Fruit fly (Drosophila melanogaster) S2 (cell line): ENCODE results near the gene TrpRS.

ENCODE experiments used
- CG8478 ChIP-seq: fragments of >200 bp; optimal IDR thresholded peaks from 2 replicates; lab custom pipeline; 2018
- CTCF ChIP-seq, 2 experiments: fragments of >200 bp; optimal IDR thresholded peaks; 2 replicates each; lab custom pipeline; 2018

The TrpRS gene

dm6 chr3R:9245576-9246200, 21.0 kb downstream of the TrpRS start, which contains the start of gene Vps15:
Gene Vps15, minus strand, starts transcription at chr3R:9245869.
- TF ChIP-seq CG8478 (lab: Kevin White, UChicago) (no peak), CTCF (optimal IDR thresholded peaks at IDR 0.05; lab: Kevin White, UChicago) (no peak)

dm6 chr3R:9240554-9240953, 26.1 kb downstream of the TrpRS start, which contains the start of gene D1:
Gene D1, minus strand, starts transcription at chr3R:9240654.
- TF ChIP-seq CG8478 (lab: Kevin White, UChicago), result no peak
- TF ChIP-seq CTCF (optimal IDR thresholded peaks at IDR 0.05; lab: Kevin White, UChicago), result no peak

dm6 chr3R:9239941-9240400, 26.7 kb downstream of the TrpRS start:
- TF ChIP-seq CTCF (optimal IDR thresholded peaks at IDR 0.05; lab: Kevin White, UChicago), result peak in 1 of 2 experiments; percentile 39
- no peak for TF ChIP-seq CG8478 (lab: Kevin White, UChicago)

dm6 chr3R:9237268-9238091, 29.2 kb downstream of the TrpRS start, which contains the start of gene pum:
Gene pum, minus strand, starts transcription at chr3R:9237682.
- TF ChIP-seq CTCF (optimal IDR thresholded peaks at IDR 0.05; lab: Kevin White, UChicago), result no peak
- no peak for TF ChIP-seq CG8478 (lab: Kevin White, UChicago)

dm6 chr3R:9236883-9237267, 29.8 kb downstream of the TrpRS start:
- no peak for TF ChIP-seq CG8478 (lab: Kevin White, UChicago)

- TF ChIP-seq CG8478 (lab: Kevin White, UChicago) (no peak), CTCF (optimal IDR thresholded peaks at IDR 0.05; lab: Kevin White, UChicago) (no peak)
These were observed 30.6 kb downstream of the TrpRS start for dm6 chr3R:9236070-9236492.

- TF ChIP-seq CTCF (optimal IDR thresholded peaks at IDR 0.05; lab: Kevin White, UChicago) (no peak), CG8478 (lab: Kevin White, UChicago) (no peak)
These were observed 31.9 kb downstream of the TrpRS start for dm6 chr3R:9234756-9235255.

- TF ChIP-seq CG8478 (lab: Kevin White, UChicago) (no peak), CTCF (optimal IDR thresholded peaks at IDR 0.05; lab: Kevin White, UChicago) (no peak)
These were observed 32.9 kb downstream of the TrpRS start for dm6 chr3R:9233763-9234162.

- no peak for TF ChIP-seq CTCF (optimal IDR thresholded peaks at IDR 0.05; lab: Kevin White, UChicago)
- no peak for TF ChIP-seq CG8478 (lab: Kevin White, UChicago)
These were observed 34.4 kb downstream of the TrpRS start for dm6 chr3R:9232346-9232745.

- TF ChIP-seq CG8478 (lab: Kevin White, UChicago), result no peak
- no peak for TF ChIP-seq CTCF (optimal IDR thresholded peaks at IDR 0.05; lab: Kevin White, UChicago)
These were observed 36.6 kb downstream of the TrpRS start for dm6 chr3R:9229996-9230601.

dm6 chr3R:9229075-9229835, 37.4 kb downstream of the TrpRS start:
- TF ChIP-seq CTCF (optimal IDR thresholded peaks at IDR 0.05; lab: Kevin White, UChicago) (no peak), CG8478 (lab: Kevin White, UChicago) (no peak)

- TF ChIP-seq CTCF (optimal IDR thresholded peaks at IDR 0.05; lab: Kevin White, UChicago) (no peak), CG8478 (lab: Kevin White, UChicago) (no peak)
These were observed 38.8 kb downstream of the TrpRS start for dm6 chr3R:9227944-9228343.

dm6 chr3R:9227330-9227729, 39.4 kb downstream of the TrpRS start:
- TF ChIP-seq CTCF (optimal IDR thresholded peaks at IDR 0.05; lab: Kevin White, UChicago), result no peak
- no peak for TF ChIP-seq CG8478 (lab: Kevin White, UChicago)

- no peak for TF ChIP-seq CTCF (optimal IDR thresholded peaks at IDR 0.05; lab: Kevin White, UChicago)
- TF ChIP-seq CG8478 (lab: Kevin White, UChicago), result no peak
These were observed 39.9 kb downstream of the TrpRS start for dm6 chr3R:9226701-9227313.
